Worm (Caenorhabditis elegans) whole organism, L1 larva: Measurements from ENCODE around the gene gadr-2.

Source experiments
- C16A3.4 ChIP-seq: fragments of 150-350 bp; optimal IDR thresholded peaks from 2 replicates; lab custom pipeline; 2014; ENCODE audit warnings: missing biosample characterization, missing genetic modification characterization
- C34B4.2 ChIP-seq: sonication (generic microtip); optimal IDR thresholded peaks from 2 replicates; lab custom pipeline; 2017; ENCODE audit warnings: mild to moderate bottlenecking, missing genetic modification characterization, missing compliant biosample characterization
- aha-1 ChIP-seq: fragments of 150-350 bp; optimal IDR thresholded peaks from 2 replicates; lab custom pipeline; 2014; ENCODE audit warnings: missing biosample characterization, missing genetic modification characterization
- ama-1 ChIP-seq: fragments of 150-350 bp; optimal IDR thresholded peaks from 2 replicates; lab custom pipeline; 2014
- ceh-63 ChIP-seq: fragments of 200-800 bp; sonication (Bioruptor generic); optimal IDR thresholded peaks from 2 replicates; lab custom pipeline; 2018; ENCODE audit warnings: mild to moderate bottlenecking, missing genetic modification characterization, missing compliant biosample characterization
- ceh-8 ChIP-seq: fragments of 200-800 bp; sonication (Bioruptor generic); optimal IDR thresholded peaks from 2 replicates; lab custom pipeline; 2018; ENCODE audit warnings: mild to moderate bottlenecking, missing genetic modification characterization, moderate library complexity, missing compliant biosample characterization
- ceh-90 ChIP-seq: sonication (generic microtip); optimal IDR thresholded peaks from 2 replicates; lab custom pipeline; 2016; ENCODE audit warnings: missing genetic modification characterization, missing compliant biosample characterization
- dpl-1 ChIP-seq, 3 experiments: fragments of 150-350 bp in 2 of 3; sonication (generic microtip) in 1 of 3; optimal IDR thresholded peaks; 2 replicates each; lab custom pipeline; 2014 to 2017; ENCODE audit warnings: missing biosample characterization in 3 of 3, missing genetic modification characterization in 3 of 3, missing genetic modification reagents in 3 of 3
- dsc-1 ChIP-seq: sonication (generic microtip); optimal IDR thresholded peaks from 2 replicates; lab custom pipeline; 2016; ENCODE audit warnings: mild to moderate bottlenecking, missing genetic modification characterization, missing compliant biosample characterization
- efl-1 ChIP-seq, 4 experiments: fragments of 150-350 bp; optimal IDR thresholded peaks in 3 of 4; peaks in 1 of 4; 1 replicate in 1 of 4; 2 replicates in 3 of 4; lab custom pipeline; 2014; ENCODE audit warnings: missing biosample characterization in 2 of 4, missing genetic modification characterization in 2 of 4, missing genetic modification reagents in 2 of 4
- egl-13 ChIP-seq: sonication (generic microtip); optimal IDR thresholded peaks from 2 replicates; lab custom pipeline; 2016; ENCODE audit warnings: missing genotype, missing genetic modification reagents, missing genetic modification characterization, missing compliant biosample characterization
- egl-27 ChIP-seq, 2 experiments: fragments of 150-350 bp in 1 of 2; sonication (generic microtip); optimal IDR thresholded peaks; 3 replicates each; lab custom pipeline; 2017 to 2018; ENCODE audit warnings: missing biosample characterization in 2 of 2, missing genetic modification characterization in 2 of 2, missing genetic modification reagents in 2 of 2
- ets-5 ChIP-seq: fragments of 200-800 bp; sonication (Bioruptor generic); IDR thresholded peaks from 2 replicates; pipeline ENCODE4 v1.3.6; 2022; ENCODE audit warnings: missing genetic modification characterization, missing compliant biosample characterization
- fkh-8 ChIP-seq: sonication (generic microtip); optimal IDR thresholded peaks from 2 replicates; lab custom pipeline; 2016; ENCODE audit warnings: mild to moderate bottlenecking, missing genetic modification characterization, missing compliant biosample characterization
- grh-1 ChIP-seq: fragments of 200-800 bp; sonication (Bioruptor generic); IDR thresholded peaks from 2 replicates; pipeline ENCODE4 v1.3.6; 2022; ENCODE audit warnings: missing genetic modification reagents, missing genetic modification characterization, missing compliant biosample characterization
- hlh-17 ChIP-seq: fragments of 200-800 bp; sonication (Bioruptor generic); optimal IDR thresholded peaks from 2 replicates; lab custom pipeline; 2018; ENCODE audit warnings: missing genetic modification characterization, mild to moderate bottlenecking, missing compliant biosample characterization, moderate library complexity, borderline replicate concordance
- jun-1 ChIP-seq: fragments of 150-350 bp; optimal IDR thresholded peaks from 2 replicates; lab custom pipeline; 2014; ENCODE audit warnings: missing biosample characterization, missing genetic modification reagents, missing genetic modification characterization
- lin-13 ChIP-seq: fragments of 150-350 bp; optimal IDR thresholded peaks from 2 replicates; lab custom pipeline; 2014; ENCODE audit warnings: missing biosample characterization, missing genetic modification reagents, missing genetic modification characterization
- lin-14 ChIP-seq: fragments of 200-800 bp; sonication (Bioruptor generic); optimal IDR thresholded peaks from 2 replicates; lab custom pipeline; 2018; ENCODE audit warnings: mild to moderate bottlenecking, missing genetic modification characterization, moderate library complexity, missing compliant biosample characterization
- lin-15B ChIP-seq: fragments of 150-350 bp; sonication (generic microtip); optimal IDR thresholded peaks from 3 replicates; lab custom pipeline; 2014; ENCODE audit warnings: missing biosample characterization, missing genetic modification characterization
- lin-35 ChIP-seq, 2 experiments: fragments of 150-350 bp; optimal IDR thresholded peaks; 2 replicates each; lab custom pipeline; 2014; ENCODE audit warnings: missing biosample characterization in 2 of 2, missing genetic modification characterization in 2 of 2, missing genetic modification reagents in 2 of 2
- lin-39 ChIP-seq: fragments of 150-350 bp; optimal IDR thresholded peaks from 2 replicates; lab custom pipeline; 2014; ENCODE audit warnings: missing biosample characterization, missing genetic modification reagents, missing genetic modification characterization
- lsy-2 ChIP-seq, 2 experiments: fragments of 150-350 bp; optimal IDR thresholded peaks; 2 replicates each; lab custom pipeline; 2014; ENCODE audit warnings: missing biosample characterization in 2 of 2, missing genetic modification characterization in 2 of 2
- mef-2 ChIP-seq: fragments of 150-350 bp; optimal IDR thresholded peaks from 2 replicates; lab custom pipeline; 2014; ENCODE audit warnings: missing biosample characterization, missing genetic modification characterization
- mep-1 ChIP-seq: fragments of 150-350 bp; optimal IDR thresholded peaks from 2 replicates; lab custom pipeline; 2014; ENCODE audit warnings: missing biosample characterization, missing genetic modification characterization
- nhr-12 ChIP-seq: sonication (generic microtip); optimal IDR thresholded peaks from 2 replicates; lab custom pipeline; 2017; ENCODE audit warnings: missing biosample characterization, missing genetic modification characterization
- nhr-19 ChIP-seq: fragments of 200-800 bp; sonication (Bioruptor generic); conservative IDR thresholded peaks from 2 replicates; pipeline ENCODE4 v1.3.6; 2022; ENCODE audit warnings: missing genetic modification characterization, missing compliant biosample characterization
- nhr-28 ChIP-seq: fragments of 150-350 bp; optimal IDR thresholded peaks from 2 replicates; lab custom pipeline; 2014; ENCODE audit warnings: missing biosample characterization, missing genetic modification characterization
- nhr-47 ChIP-seq: sonication (generic microtip); optimal IDR thresholded peaks from 2 replicates; lab custom pipeline; 2016; ENCODE audit warnings: mild to moderate bottlenecking, missing genetic modification characterization, moderate library complexity, missing compliant biosample characterization
- nhr-71 ChIP-seq: sonication (generic microtip); optimal IDR thresholded peaks from 2 replicates; lab custom pipeline; 2016; ENCODE audit warnings: mild to moderate bottlenecking, missing genetic modification characterization, moderate library complexity, missing compliant biosample characterization
- nhr-76 ChIP-seq: sonication (generic microtip); optimal IDR thresholded peaks from 2 replicates; lab custom pipeline; 2017; ENCODE audit warnings: missing biosample characterization, missing genetic modification characterization
- nhr-85 ChIP-seq: sonication (generic microtip); peaks from one replicate; lab custom pipeline; 2016; ENCODE audit warnings: missing genetic modification characterization, inconsistent platforms, missing compliant biosample characterization
- pag-3 ChIP-seq: sonication (generic microtip); optimal IDR thresholded peaks from 2 replicates; lab custom pipeline; 2017; ENCODE audit warnings: missing genetic modification characterization, mild to moderate bottlenecking, missing compliant biosample characterization, antibody characterized with exemption, borderline replicate concordance; ENCODE audit not compliant: insufficient read depth
- pax-3 ChIP-seq: fragments of 200-800 bp; sonication (Bioruptor generic); optimal IDR thresholded peaks from 2 replicates; lab custom pipeline; 2018; ENCODE audit warnings: mild to moderate bottlenecking, missing genetic modification characterization, moderate library complexity, missing compliant biosample characterization
- rnt-1 ChIP-seq: sonication (generic microtip); optimal IDR thresholded peaks from 2 replicates; lab custom pipeline; 2016; ENCODE audit warnings: mild to moderate bottlenecking, missing genetic modification characterization, moderate library complexity, missing compliant biosample characterization
- skn-1 ChIP-seq: fragments of 150-350 bp; optimal IDR thresholded peaks from 2 replicates; lab custom pipeline; 2014; ENCODE audit warnings: missing biosample characterization, missing genetic modification characterization
- snpc-4 ChIP-seq: fragments of 150-350 bp; optimal IDR thresholded peaks from 2 replicates; lab custom pipeline; 2014; ENCODE audit warnings: missing biosample characterization, missing genetic modification characterization
- sox-4 ChIP-seq: sonication (generic microtip); optimal IDR thresholded peaks from 2 replicates; lab custom pipeline; 2016; ENCODE audit warnings: missing genetic modification characterization, missing compliant biosample characterization
- tbx-2 ChIP-seq: sonication (generic microtip); optimal IDR thresholded peaks from 2 replicates; lab custom pipeline; 2016; ENCODE audit warnings: missing genetic modification characterization, missing compliant biosample characterization
- unc-62 ChIP-seq: fragments of 150-350 bp; optimal IDR thresholded peaks from 2 replicates; lab custom pipeline; 2014; ENCODE audit warnings: missing biosample characterization, missing genetic modification reagents, missing genetic modification characterization
- unc-98 ChIP-seq: fragments of 200-800 bp; sonication (Bioruptor generic); IDR thresholded peaks from 2 replicates; pipeline ENCODE4 v1.3.6; 2022; ENCODE audit warnings: missing genetic modification characterization, missing compliant biosample characterization
- vab-15 ChIP-seq: sonication (generic microtip); optimal IDR thresholded peaks from 2 replicates; lab custom pipeline; 2017; ENCODE audit warnings: missing genotype, mild to moderate bottlenecking, missing genetic modification characterization, missing compliant biosample characterization
- xbp-1 ChIP-seq: sonication (generic microtip); optimal IDR thresholded peaks from 2 replicates; lab custom pipeline; 2016; ENCODE audit warnings: missing genetic modification characterization, missing compliant biosample characterization
- zag-1 ChIP-seq: fragments of 150-350 bp; optimal IDR thresholded peaks from 2 replicates; lab custom pipeline; 2014; ENCODE audit warnings: missing biosample characterization, missing genetic modification characterization
- zip-4 ChIP-seq: fragments of 200-800 bp; sonication (Bioruptor generic); optimal IDR thresholded peaks from 2 replicates; lab custom pipeline; 2018; ENCODE audit warnings: mild to moderate bottlenecking, missing genetic modification characterization, moderate library complexity, missing compliant biosample characterization
- ztf-11 ChIP-seq, 2 experiments: sonication (generic microtip); optimal IDR thresholded peaks; 2 replicates each; lab custom pipeline; 2016 to 2017; ENCODE audit warnings: missing genetic modification characterization in 2 of 2, missing biosample characterization in 1 of 2, missing compliant biosample characterization in 1 of 2

Gene gadr-2

ce11 chrIV:9477135-9477928 lies 7.6 kb downstream of the gadr-2 start, which contains the start of gene wrt-3 (continued):
- TF ChIP-seq rnt-1 (tag; lab: Kevin White, UChicago): peak; percentile 44
- TF ChIP-seq egl-13 (tag; lab: Kevin White, UChicago): peak; percentile 18
- TF ChIP-seq xbp-1 (tag; lab: Kevin White, UChicago): peak; percentile 44
- peak; percentile 41 for TF ChIP-seq grh-1 (GFP tag; lab: Robert Waterston, UW)
- no peak for TF ChIP-seq tbx-2 (tag; lab: Kevin White, UChicago)
- TF ChIP-seq nhr-28: no peak
- peak; percentile 20 for TF ChIP-seq zip-4 (GFP tag; lab: Kevin White, UChicago)
- no peak for TF ChIP-seq ztf-11 (tag; optimal IDR thresholded peaks at IDR 0.05; lab: Kevin White, UChicago)
- no peak for TF ChIP-seq lin-35 (GFP tag; optimal IDR thresholded peaks at IDR 0.05; lab: Kevin White, UChicago)
- peak in 1 of 2 experiments; percentile 40 for TF ChIP-seq lsy-2 (tag; optimal IDR thresholded peaks at IDR 0.05; lab: Kevin White, UChicago)
- TF ChIP-seq vab-15: no peak
- no peak for TF ChIP-seq ets-5 (GFP tag; lab: Robert Waterston, UW)
- TF ChIP-seq skn-1 (tag; lab: Kevin White, UChicago): no peak
- TF ChIP-seq lin-14 (GFP tag; lab: Kevin White, UChicago): peak; percentile 73
- peak; percentile 57 for TF ChIP-seq snpc-4
- peak; percentile 40 for TF ChIP-seq sox-4
- TF ChIP-seq, all 84 proteins: peak for 32

ce11 chrIV:9469293-9469692 lies 15.6 kb downstream of the gadr-2 start:
- no peak for TF ChIP-seq pag-3
- no peak for TF ChIP-seq jun-1
- TF ChIP-seq C34B4.2 (tag; lab: Kevin White, UChicago): no peak
- TF ChIP-seq nhr-12: no peak
- TF ChIP-seq mep-1 (tag; lab: Kevin White, UChicago): no peak
- TF ChIP-seq aha-1 (tag; lab: Kevin White, UChicago): no peak
- TF ChIP-seq lin-13: no peak
- TF ChIP-seq pax-3 (tag; lab: Kevin White, UChicago): peak; percentile 79
- peak; percentile 35 for TF ChIP-seq nhr-47 (tag; lab: Kevin White, UChicago)
- TF ChIP-seq mef-2 (tag; lab: Kevin White, UChicago): no peak
- peak; percentile 57 for TF ChIP-seq fkh-8
- no peak for TF ChIP-seq nhr-76 (tag; lab: Kevin White, UChicago)
- TF ChIP-seq vab-15: no peak
- TF ChIP-seq egl-27 (tag; optimal IDR thresholded peaks at IDR 0.05; lab: Kevin White, UChicago): no peak
- TF ChIP-seq ceh-63 (GFP tag; lab: Kevin White, UChicago): no peak
- no peak for TF ChIP-seq xbp-1 (tag; lab: Kevin White, UChicago)
- peak; percentile 98 for TF ChIP-seq dsc-1 (tag; lab: Kevin White, UChicago)
- peak; percentile 74 for TF ChIP-seq sox-4
- peak; percentile 24 for TF ChIP-seq ceh-8

- TF ChIP-seq lsy-2 (tag; optimal IDR thresholded peaks at IDR 0.05; lab: Kevin White, UChicago) (no peak), fkh-8 (peak; percentile 16)
These were observed 17.5 kb downstream of the gadr-2 start, which contains the start of gene F38E11.6 for ce11 chrIV:9467418-9467817. TSS of gene F38E11.6 (minus strand) at chrIV:9467518.

- TF ChIP-seq nhr-19 (GFP tag; lab: Robert Waterston, UW): peak; percentile 30; the same call in 1 of the 2 replicates
- no peak for TF ChIP-seq unc-62 (GFP tag; lab: Kevin White, UChicago)
- TF ChIP-seq ets-5 (GFP tag; lab: Robert Waterston, UW): no peak
- TF ChIP-seq nhr-85 (tag; lab: Kevin White, UChicago): peak; percentile 71
- peak; percentile 47 for TF ChIP-seq nhr-71 (tag; lab: Kevin White, UChicago)
- TF ChIP-seq ceh-90 (tag; lab: Kevin White, UChicago): no peak
- no peak for TF ChIP-seq aha-1 (tag; lab: Kevin White, UChicago)
- no peak for TF ChIP-seq dpl-1 (GFP tag; optimal IDR thresholded peaks at IDR 0.05; lab: Kevin White, UChicago)
- TF ChIP-seq ama-1: peak; percentile 5
- TF ChIP-seq nhr-47 (tag; lab: Kevin White, UChicago): peak; percentile 9
- no peak for TF ChIP-seq hlh-17 (GFP tag; lab: Kevin White, UChicago)
- TF ChIP-seq C16A3.4 (tag; lab: Kevin White, UChicago): no peak
- TF ChIP-seq lin-39 (tag; lab: Kevin White, UChicago): peak; percentile 17
- TF ChIP-seq unc-98: no peak
- TF ChIP-seq vab-15: no peak
- TF ChIP-seq efl-1 (optimal IDR thresholded peaks at IDR 0.05; lab: Kevin White, UChicago): no peak
- TF ChIP-seq efl-1 (GFP tag; optimal IDR thresholded peaks at IDR 0.05 in 1 of 2; lab: Kevin White, UChicago): peak in 1 of 2 experiments; percentile 58
- no peak for TF ChIP-seq egl-13 (tag; lab: Kevin White, UChicago)
- TF ChIP-seq lin-15B (tag; lab: Kevin White, UChicago): no peak
- TF ChIP-seq zag-1: no peak
These were observed 20.6 kb downstream of the gadr-2 start for ce11 chrIV:9464345-9464783.
